Fruit fly (Drosophila melanogaster) whole organism, adult: ENCODE measurements around the gene f.

Source experiments
- CG14711 ChIP-seq: fragments of 200-800 bp; sonication (Bioruptor generic); optimal IDR thresholded peaks from 2 replicates; lab custom pipeline; 2018; ENCODE audit warnings: missing biosample characterization, mild to moderate bottlenecking, missing genetic modification characterization, moderate library complexity
- bab1 ChIP-seq: fragments of 200-800 bp; sonication (Bioruptor generic); optimal IDR thresholded peaks from 3 replicates; lab custom pipeline; 2019; ENCODE audit warnings: missing biosample characterization, mild to moderate bottlenecking, missing genetic modification characterization, moderate library complexity
- ovo ChIP-seq: fragments of 200-800 bp; sonication (Bioruptor generic); optimal IDR thresholded peaks from 2 replicates; lab custom pipeline; 2016; ENCODE audit warnings: missing biosample characterization, missing genetic modification characterization

- no peak for TF ChIP-seq ovo
- TF ChIP-seq bab1 (GFP tag; lab: Kevin White, UChicago) = no peak
- TF ChIP-seq CG14711 (tag; lab: Kevin White, UChicago) = no peak
Observed at dm6 chrX:17206046-17206445, 26.7 kb upstream of the f start, which contains the start of gene CG32564.
